Worm (Caenorhabditis elegans) whole organism, midembryonic: Measurements from ENCODE around the gene ace-1.

Experiments
- T22C8.4 ChIP-seq: fragments of 200-800 bp; sonication (Bioruptor generic); IDR thresholded peaks from 2 replicates; pipeline ENCODE4 v1.3.6; 2022; ENCODE audit warnings: missing genetic modification characterization, missing compliant biosample characterization
- cog-1 ChIP-seq: sonication (generic microtip); optimal IDR thresholded peaks from 2 replicates; lab custom pipeline; 2016; ENCODE audit warnings: missing genetic modification characterization, missing compliant biosample characterization
- flt-1 ChIP-seq: fragments of 200-800 bp; sonication (Bioruptor generic); IDR thresholded peaks from 2 replicates; pipeline ENCODE4 v1.3.6; 2022; ENCODE audit warnings: missing genetic modification characterization, missing compliant biosample characterization
- klf-2 ChIP-seq: fragments of 200-800 bp; sonication (Bioruptor generic); conservative IDR thresholded peaks from 2 replicates; pipeline ENCODE4 v1.3.6; 2022; ENCODE audit warnings: missing genetic modification reagents, missing genetic modification characterization, missing compliant biosample characterization
- med-1 ChIP-seq: sonication (generic microtip); optimal IDR thresholded peaks from 2 replicates; lab custom pipeline; 2017; ENCODE audit warnings: missing genetic modification characterization, mild to moderate bottlenecking, missing compliant biosample characterization, antibody characterized with exemption, missing genetic modification reagents; ENCODE audit not compliant: insufficient read depth
- ref-1 ChIP-seq: fragments of 200-800 bp; sonication (Bioruptor generic); conservative IDR thresholded peaks from 2 replicates; pipeline ENCODE4 v1.3.6; 2022; ENCODE audit warnings: missing genetic modification reagents, missing genetic modification characterization, missing compliant biosample characterization
- tab-1 ChIP-seq: fragments of 200-800 bp; sonication (Bioruptor generic); IDR thresholded peaks from 2 replicates; pipeline ENCODE4 v1.3.6; 2022; ENCODE audit warnings: missing genetic modification characterization, missing compliant biosample characterization
- ztf-23 ChIP-seq: fragments of 200-800 bp; sonication (Bioruptor generic); IDR thresholded peaks from 2 replicates; pipeline ENCODE4 v1.3.6; 2022; ENCODE audit warnings: missing genetic modification reagents, missing genetic modification characterization, missing compliant biosample characterization
- ztf-29 ChIP-seq: fragments of 200-800 bp; sonication (Bioruptor generic); IDR thresholded peaks from 2 replicates; pipeline ENCODE4 v1.3.6; 2022; ENCODE audit warnings: missing genetic modification reagents, missing genetic modification characterization, missing compliant biosample characterization

The ace-1 gene

DNA sequence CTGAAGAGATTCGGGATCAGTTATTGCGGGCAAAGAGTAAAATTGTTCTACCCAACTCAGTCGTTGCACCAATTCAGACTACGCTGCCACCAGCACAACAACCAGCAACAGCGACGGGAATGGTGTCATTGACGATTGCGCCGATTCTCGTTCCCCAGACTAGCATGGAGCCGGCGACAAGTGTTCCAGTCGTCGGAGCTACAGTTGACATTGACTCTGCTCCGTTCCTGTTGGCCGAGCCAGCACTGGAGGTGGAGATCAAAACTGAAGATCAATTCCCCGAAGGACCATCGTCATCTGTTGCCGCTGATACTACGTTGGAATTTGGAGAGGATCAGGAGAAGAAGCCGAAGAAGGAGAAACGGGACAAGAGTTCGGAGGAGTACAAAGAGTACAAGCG, 31.7 kb upstream of the ace-1 start:
- TF ChIP-seq T22C8.4 (GFP tag; lab: Robert Waterston, UW) (no peak), cog-1 (no peak), tab-1 (GFP tag; lab: Robert Waterston, UW) (no peak), med-1 (no peak), klf-2 (GFP tag; lab: Robert Waterston, UW) (no peak), ztf-29 (GFP tag; lab: Robert Waterston, UW) (no peak), flt-1 (no peak), ref-1 (GFP tag; lab: Robert Waterston, UW) (no peak), ztf-23 (no peak)

DNA sequence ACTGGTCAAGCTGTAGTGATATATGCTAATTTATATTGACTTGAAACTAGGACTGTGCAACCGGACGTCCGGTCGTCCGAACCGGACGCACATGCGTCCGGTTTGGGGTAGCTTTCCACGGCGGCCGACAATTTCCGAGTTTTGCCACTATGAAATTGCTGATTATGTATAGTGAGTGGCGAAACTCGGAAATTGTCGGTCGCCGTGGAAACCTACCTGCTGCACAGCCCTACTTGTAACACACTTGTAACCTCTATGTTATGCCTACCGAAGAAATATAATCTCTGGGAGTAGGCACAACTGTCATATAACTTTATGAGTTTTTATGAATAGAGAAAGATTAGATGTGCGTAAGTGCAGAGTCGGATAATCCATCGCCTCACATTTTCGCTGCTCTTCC, 30.2 kb upstream of the ace-1 start:
- TF ChIP-seq tab-1 (GFP tag; lab: Robert Waterston, UW) (no peak), ref-1 (GFP tag; lab: Robert Waterston, UW) (no peak), flt-1 (0 out of 2 replicates have a peak, but pooled peaks have one; percentile 20)

DNA sequence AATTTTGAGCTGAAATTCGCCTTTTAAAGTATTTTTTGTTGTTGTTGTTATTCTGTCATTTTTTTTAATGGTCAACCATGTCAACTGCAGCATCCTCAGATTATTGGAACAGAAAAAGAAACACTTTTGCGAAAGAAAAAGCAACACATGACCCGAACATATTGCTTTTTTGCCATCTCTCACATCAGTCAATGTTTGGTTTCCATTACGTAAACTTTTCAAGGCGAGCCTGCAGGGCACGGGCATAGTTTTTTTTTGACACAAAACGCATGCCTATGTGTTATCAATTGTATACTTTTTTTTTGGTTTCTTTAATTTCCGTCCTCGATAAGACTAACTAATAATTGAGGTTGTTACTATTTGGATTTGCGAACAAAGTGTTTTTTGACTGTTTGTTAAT, 29.7 kb upstream of the ace-1 start:
- TF ChIP-seq flt-1 (no peak), tab-1 (GFP tag; lab: Robert Waterston, UW) (no peak), ref-1 (GFP tag; lab: Robert Waterston, UW) (no peak), T22C8.4 (GFP tag; lab: Robert Waterston, UW) (no peak), cog-1 (no peak), ztf-23 (no peak)

DNA sequence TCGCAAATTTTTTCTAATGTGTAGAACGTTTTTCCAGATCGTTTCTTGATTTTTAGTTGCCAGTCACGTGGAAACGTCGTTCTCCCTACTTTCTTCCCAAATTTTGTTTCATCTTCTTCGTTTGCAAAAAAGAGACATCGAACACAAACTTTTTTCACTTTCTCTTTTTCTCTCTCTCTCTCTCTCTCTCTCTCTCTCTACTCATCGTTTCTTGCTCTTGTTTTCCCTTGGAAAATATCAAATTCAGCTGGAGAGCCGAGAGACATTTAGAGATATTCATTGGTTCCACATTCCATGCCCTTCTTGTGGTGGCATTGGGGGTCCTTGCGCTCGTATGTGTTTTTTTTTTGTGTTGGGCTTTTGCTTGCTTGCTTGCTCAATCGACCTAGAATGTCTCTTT, 27.9 kb upstream of the ace-1 start:
- TF ChIP-seq T22C8.4 (GFP tag; lab: Robert Waterston, UW) (no peak), flt-1 (no peak), klf-2 (GFP tag; lab: Robert Waterston, UW) (no peak), ztf-23 (no peak), ztf-29 (GFP tag; lab: Robert Waterston, UW) (no peak), ref-1 (GFP tag; lab: Robert Waterston, UW) (no peak)

DNA sequence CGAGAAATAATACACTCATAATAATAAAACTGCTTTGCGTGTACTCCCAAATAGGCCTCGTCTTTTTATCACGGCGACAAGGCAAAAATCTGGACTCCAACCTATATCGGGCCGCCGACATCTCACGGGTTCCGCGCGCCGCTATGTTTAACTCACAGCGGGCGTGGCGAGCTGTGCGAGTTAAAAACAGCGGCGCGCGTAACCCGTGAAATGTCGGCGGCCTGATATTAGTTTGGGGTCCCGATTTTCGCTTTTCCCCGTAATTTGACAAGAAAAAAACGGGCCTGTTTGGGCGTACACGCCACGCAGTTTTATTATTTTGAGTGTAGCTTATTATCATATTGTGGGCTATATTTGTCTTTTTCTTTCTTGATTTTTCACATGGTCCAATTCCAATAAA, 25.3 kb upstream of the ace-1 start:
- no peak for TF ChIP-seq klf-2 (GFP tag; lab: Robert Waterston, UW)
- no peak for TF ChIP-seq ref-1 (GFP tag; lab: Robert Waterston, UW)
- no peak for TF ChIP-seq tab-1 (GFP tag; lab: Robert Waterston, UW)
- no peak for TF ChIP-seq med-1
- TF ChIP-seq cog-1 = no peak
- no peak for TF ChIP-seq ztf-29 (GFP tag; lab: Robert Waterston, UW)
- TF ChIP-seq flt-1 = no peak
- TF ChIP-seq ztf-23 = no peak
- TF ChIP-seq T22C8.4 (GFP tag; lab: Robert Waterston, UW) = no peak

DNA sequence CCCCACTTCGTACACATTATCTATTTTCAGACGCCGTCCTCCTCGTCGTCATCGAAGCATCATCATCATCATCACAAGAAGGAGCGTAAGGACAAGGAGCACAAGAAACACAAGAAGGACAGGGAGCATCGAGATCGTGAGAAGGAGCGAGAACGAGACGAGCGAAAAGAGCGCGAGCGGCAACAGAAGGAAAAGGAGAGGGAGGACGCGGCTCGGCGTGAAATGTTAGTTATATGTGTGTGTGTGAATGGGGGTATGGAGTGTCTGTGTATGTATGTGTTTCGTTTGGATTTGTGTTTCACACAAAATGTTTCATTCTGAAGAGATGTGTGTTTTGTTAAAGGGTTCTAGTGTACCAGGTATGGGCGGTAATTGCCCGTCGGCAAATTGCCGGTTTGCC, 24.8 kb upstream of the ace-1 start:
- no peak for TF ChIP-seq T22C8.4 (GFP tag; lab: Robert Waterston, UW)
- TF ChIP-seq klf-2 (GFP tag; lab: Robert Waterston, UW) = no peak

DNA sequence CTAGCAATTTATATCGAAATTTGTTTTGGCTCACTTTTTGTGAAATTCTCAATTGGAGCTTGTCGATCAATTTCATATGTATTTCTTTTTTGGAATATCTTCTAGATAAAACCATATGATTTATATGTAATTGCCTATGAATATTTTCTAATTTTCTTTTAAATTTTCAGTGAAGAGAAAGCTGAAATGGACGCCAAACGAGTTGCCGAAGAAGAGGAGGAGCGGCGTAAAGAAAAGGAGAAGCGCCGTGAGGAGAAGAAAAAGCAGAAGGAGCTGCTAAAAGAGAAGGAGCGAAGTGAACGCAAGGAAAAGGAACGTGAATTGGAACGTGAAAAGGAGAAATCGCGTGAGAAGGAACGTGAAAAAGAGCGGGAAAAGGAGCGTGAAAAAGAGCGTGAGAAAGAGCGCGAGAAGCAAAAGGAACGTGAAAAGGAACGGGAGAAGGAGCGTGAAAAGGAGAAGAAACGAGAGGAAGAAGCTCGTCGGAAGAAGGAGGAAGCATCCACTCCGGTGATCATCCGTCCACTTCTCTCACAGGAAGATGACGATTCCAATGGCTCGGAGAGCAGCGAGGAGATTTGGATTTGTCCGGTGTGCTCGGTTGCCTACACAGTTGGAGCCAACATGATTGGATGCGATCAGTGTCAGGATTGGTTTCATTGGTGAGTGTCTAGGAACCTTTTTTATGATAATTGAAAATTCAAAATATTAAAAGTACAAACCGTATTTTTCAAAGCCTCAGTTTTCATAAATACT, 23.0 kb upstream of the ace-1 start:
- no peak for TF ChIP-seq med-1
- TF ChIP-seq klf-2 (GFP tag; lab: Robert Waterston, UW) = no peak
- TF ChIP-seq cog-1 = no peak
- TF ChIP-seq T22C8.4 (GFP tag; lab: Robert Waterston, UW) = no peak
- TF ChIP-seq ztf-29 (GFP tag; lab: Robert Waterston, UW) = no peak
- TF ChIP-seq ref-1 (GFP tag; lab: Robert Waterston, UW) = no peak
- no peak for TF ChIP-seq ztf-23
- no peak for TF ChIP-seq flt-1
- no peak for TF ChIP-seq tab-1 (GFP tag; lab: Robert Waterston, UW)

DNA sequence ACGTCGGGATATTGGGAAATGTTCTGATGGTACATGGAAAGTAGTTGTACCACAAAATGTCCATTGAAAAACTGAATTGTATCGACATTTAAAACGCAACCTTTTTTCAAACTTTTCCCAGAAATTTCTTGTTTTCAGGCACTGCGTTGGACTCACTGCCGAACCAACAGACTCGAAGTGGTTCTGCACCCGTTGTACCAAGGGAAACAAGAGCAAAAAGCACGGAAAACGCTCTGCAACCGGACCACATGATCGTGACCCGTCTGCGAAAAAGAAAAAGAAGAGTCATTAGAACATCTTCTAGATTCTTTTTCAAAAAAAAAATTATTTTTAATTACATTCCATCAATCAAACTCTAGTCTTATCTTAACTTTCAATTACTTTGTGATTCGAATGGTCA, 21.8 kb upstream of the ace-1 start:
- TF ChIP-seq med-1 (no peak), klf-2 (GFP tag; lab: Robert Waterston, UW) (no peak), T22C8.4 (GFP tag; lab: Robert Waterston, UW) (no peak), ztf-23 (no peak), tab-1 (GFP tag; lab: Robert Waterston, UW) (no peak)

DNA sequence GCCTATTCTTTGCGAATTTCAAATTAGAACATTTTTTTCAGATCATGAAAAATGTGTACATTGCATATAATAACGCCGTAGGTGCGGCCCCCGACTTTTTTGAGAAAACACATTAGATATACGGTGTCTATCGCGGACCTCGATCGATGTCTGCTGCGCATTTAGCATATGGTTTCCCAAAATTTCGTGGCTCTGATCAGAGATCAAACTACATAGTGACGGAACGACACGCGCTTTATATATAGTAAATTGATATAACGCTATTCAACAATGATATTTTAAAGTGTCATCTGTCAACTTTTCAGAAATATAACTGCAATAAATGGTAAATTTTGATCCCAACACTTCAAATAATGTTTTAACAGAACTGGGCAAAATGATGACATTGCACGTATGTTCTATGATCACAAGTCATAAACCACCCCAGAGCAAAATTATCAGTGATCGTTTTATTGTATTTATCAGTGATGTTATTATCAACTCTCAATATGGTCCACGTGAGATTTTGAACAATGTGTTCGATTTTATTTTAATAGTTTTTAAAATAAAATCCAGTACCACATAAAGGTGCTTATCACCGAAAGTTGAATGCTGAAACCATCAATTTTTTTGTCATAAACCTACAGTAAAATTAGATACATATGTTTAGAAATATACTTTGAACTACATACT, 20.7 kb upstream of the ace-1 start:
- TF ChIP-seq tab-1 (GFP tag; lab: Robert Waterston, UW) = no peak
- TF ChIP-seq cog-1 = no peak
- no peak for TF ChIP-seq T22C8.4 (GFP tag; lab: Robert Waterston, UW)
- TF ChIP-seq ztf-29 (GFP tag; lab: Robert Waterston, UW) = no peak
- no peak for TF ChIP-seq flt-1
- TF ChIP-seq ztf-23 = no peak
- no peak for TF ChIP-seq klf-2 (GFP tag; lab: Robert Waterston, UW)
- no peak for TF ChIP-seq ref-1 (GFP tag; lab: Robert Waterston, UW)
- no peak for TF ChIP-seq med-1

DNA sequence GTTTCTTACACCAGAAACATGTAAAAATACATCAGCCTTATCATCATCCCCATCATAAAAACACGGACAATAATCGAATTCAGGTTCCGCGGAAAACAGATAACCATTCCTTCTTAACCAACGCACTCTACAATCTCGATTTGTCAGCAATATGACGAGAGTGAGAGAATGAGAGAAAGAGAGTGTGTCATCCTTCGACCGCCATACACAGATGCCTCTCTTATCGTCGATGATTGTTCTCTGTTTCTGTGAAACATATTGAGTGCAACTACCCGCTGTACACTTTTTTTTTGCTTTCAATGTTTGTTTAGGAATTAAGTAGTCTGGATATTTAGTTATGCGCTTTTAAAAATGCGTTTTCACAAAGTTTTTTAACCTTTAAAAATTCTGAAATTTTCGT, 18.1 kb upstream of the ace-1 start:
- no peak for TF ChIP-seq flt-1
- no peak for TF ChIP-seq T22C8.4 (GFP tag; lab: Robert Waterston, UW)
- no peak for TF ChIP-seq ztf-29 (GFP tag; lab: Robert Waterston, UW)
- no peak for TF ChIP-seq tab-1 (GFP tag; lab: Robert Waterston, UW)
- no peak for TF ChIP-seq klf-2 (GFP tag; lab: Robert Waterston, UW)
- no peak for TF ChIP-seq ztf-23
- no peak for TF ChIP-seq ref-1 (GFP tag; lab: Robert Waterston, UW)
- TF ChIP-seq med-1 = no peak
- TF ChIP-seq cog-1 = no peak
